Fruit fly (Drosophila melanogaster): ENCODE measurements around the gene Smr.
A peak's percentile ranks its signal among the peaks of the same experiment; 100 is the strongest.

Smr gene

DNA sequence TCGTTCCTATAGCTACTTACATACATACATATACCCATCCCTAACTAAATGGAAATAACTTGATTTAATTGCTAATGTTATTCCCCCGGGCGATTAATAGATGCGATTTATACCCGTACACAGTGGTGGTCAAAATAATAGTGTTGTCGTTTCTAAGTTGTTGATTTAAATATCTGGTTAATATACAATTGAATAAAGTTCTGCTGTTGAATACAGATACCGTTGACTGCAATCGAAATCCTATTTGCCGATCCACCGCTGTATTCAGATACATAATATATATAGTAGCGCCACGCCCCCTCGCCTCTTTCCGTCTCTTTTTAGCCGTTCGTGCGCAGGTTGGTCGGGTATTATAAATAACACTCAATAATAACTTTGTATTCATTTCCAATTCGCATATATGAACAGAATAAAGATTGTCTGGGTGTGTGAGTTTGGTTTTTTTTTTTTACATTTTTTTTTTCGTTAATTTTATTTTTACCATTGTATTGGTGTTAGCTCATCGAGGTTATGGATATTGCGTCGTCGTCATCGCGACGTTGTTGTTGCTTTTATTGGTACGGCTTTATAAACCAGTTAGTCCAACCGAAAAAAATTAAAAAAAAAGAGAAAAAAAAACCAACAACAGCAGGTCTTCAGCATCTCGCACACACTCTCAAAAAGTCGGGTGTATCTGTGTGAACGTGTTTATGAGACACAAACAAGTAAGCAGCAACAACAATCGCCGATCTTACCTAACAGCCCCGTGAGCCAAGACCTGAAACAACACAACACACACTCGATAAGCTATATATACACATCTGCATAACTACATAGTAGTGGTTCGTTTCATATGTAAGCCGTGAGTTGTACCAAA is 69.9 kb downstream of the Smr start (continued):
- no peak for TF ChIP-seq Oli (tag; optimal IDR thresholded peaks at IDR 0.05)
- TF ChIP-seq CG9817 (tag; optimal IDR thresholded peaks at IDR 0.05), result no peak
- TF ChIP-seq CG11695 (GFP tag; IDR thresholded peaks at IDR 0.05), result no peak
- TF ChIP-seq CG34422 (GFP tag; IDR thresholded peaks at IDR 0.05), result no peak
- no peak for TF ChIP-seq Jarid2 (GFP tag; optimal IDR thresholded peaks at IDR 0.05)
- TF ChIP-seq pzg (GFP tag; optimal IDR thresholded peaks at IDR 0.05), result no peak
- peak; percentile 64; the same call in 1 of the 2 replicates for TF ChIP-seq CG11696 (GFP tag; IDR thresholded peaks at IDR 0.05)
- no peak for TF ChIP-seq CG3407 (GFP tag; optimal IDR thresholded peaks at IDR 0.05)
- TF ChIP-seq CG7839 (tag; optimal IDR thresholded peaks at IDR 0.05), result peak; percentile 28
- no peak for TF ChIP-seq CG15073 (GFP tag; optimal IDR thresholded peaks at IDR 0.05)
- no peak for TF ChIP-seq Chrac-16 (GFP tag; optimal IDR thresholded peaks at IDR 0.05)
- TF ChIP-seq inv (GFP tag; IDR thresholded peaks at IDR 0.05; ENCODE audit: partially characterized antibody), result no peak
- TF ChIP-seq wek (GFP tag; optimal IDR thresholded peaks at IDR 0.05), result no peak
- no peak for TF ChIP-seq CG9437 (GFP tag; optimal IDR thresholded peaks at IDR 0.05)
- peak; percentile 30 for TF ChIP-seq CG10147 (GFP tag; optimal IDR thresholded peaks at IDR 0.05)
- no peak for TF ChIP-seq CG11085 (GFP tag; IDR thresholded peaks at IDR 0.05)
- no peak for TF ChIP-seq Sin3A (optimal IDR thresholded peaks at IDR 0.05)
- no peak for TF ChIP-seq croc (GFP tag; conservative IDR thresholded peaks at IDR 0.05)
- no peak for TF ChIP-seq psq (GFP tag; optimal IDR thresholded peaks at IDR 0.05)
- TF ChIP-seq slp2 (GFP tag; optimal IDR thresholded peaks at IDR 0.05), result no peak
- TF ChIP-seq CG4730 (GFP tag; IDR thresholded peaks at IDR 0.05), result no peak
- TF ChIP-seq CG17612 (GFP tag; IDR thresholded peaks at IDR 0.05), result no peak
- peak; percentile 30; the same call in 2 of the 3 replicates for TF ChIP-seq row (GFP tag; IDR thresholded peaks at IDR 0.05)
- TF ChIP-seq CG13624 (GFP tag; optimal IDR thresholded peaks at IDR 0.05), result no peak
- 0 out of 2 replicates have a peak, but pooled peaks have one; percentile 11 for TF ChIP-seq chm (GFP tag; IDR thresholded peaks at IDR 0.05)
- TF ChIP-seq bcd (GFP tag; optimal IDR thresholded peaks at IDR 0.05), result no peak
- no peak for TF ChIP-seq CG18764 (GFP tag; optimal IDR thresholded peaks at IDR 0.05)
- TF ChIP-seq CG12391 (tag; optimal IDR thresholded peaks at IDR 0.05), result no peak
- TF ChIP-seq CG2129 (GFP tag; IDR thresholded peaks at IDR 0.05; ENCODE audit: partially characterized antibody), result no peak
- TF ChIP-seq HLHmδ (GFP tag; optimal IDR thresholded peaks at IDR 0.05), result no peak
- 0 out of 2 replicates have a peak, but pooled peaks have one; percentile 19 for TF ChIP-seq Ptx1 (GFP tag; IDR thresholded peaks at IDR 0.05)
- no peak for TF ChIP-seq crc (GFP tag; optimal IDR thresholded peaks at IDR 0.05)
- TF ChIP-seq CG1529 (GFP tag; optimal IDR thresholded peaks at IDR 0.05), result no peak
- no peak for TF ChIP-seq corto (GFP tag; optimal IDR thresholded peaks at IDR 0.05)
- no peak for TF ChIP-seq mam (GFP tag; optimal IDR thresholded peaks at IDR 0.05)
- no peak for TF ChIP-seq klu (GFP tag; IDR thresholded peaks at IDR 0.05)
- TF ChIP-seq zfh1 (GFP tag; IDR thresholded peaks at IDR 0.05), result no peak
- TF ChIP-seq Nf-YC (tag; optimal IDR thresholded peaks at IDR 0.05), result no peak
- no peak for TF ChIP-seq CG6175 (GFP tag; IDR thresholded peaks at IDR 0.05)
- 0 out of 2 replicates have a peak, but pooled peaks have one; percentile 28 for TF ChIP-seq CG14441 (GFP tag; IDR thresholded peaks at IDR 0.05)
- TF ChIP-seq Nf-YB (GFP tag; optimal IDR thresholded peaks at IDR 0.05), result no peak
- TF ChIP-seq al (GFP tag; IDR thresholded peaks at IDR 0.05), result peak; percentile 11; the same call in 1 of the 2 replicates
- peak; percentile 18 for TF ChIP-seq gro (GFP tag; optimal IDR thresholded peaks at IDR 0.05)
- TF ChIP-seq prd (optimal IDR thresholded peaks at IDR 0.05), result no peak
- no peak for TF ChIP-seq prd (GFP tag; IDR thresholded peaks at IDR 0.05)
- TF ChIP-seq sens (GFP tag), result peak; percentile 75
- no peak for TF ChIP-seq onecut (GFP tag; IDR thresholded peaks at IDR 0.05)
- no peak for TF ChIP-seq Dek (tag; optimal IDR thresholded peaks at IDR 0.05)
- TF ChIP-seq abd-A (tag; optimal IDR thresholded peaks at IDR 0.05), result peak; percentile 49
- TF ChIP-seq nerfin-2 (GFP tag; IDR thresholded peaks at IDR 0.05; ENCODE audit: partially characterized antibody), result no peak
